Fruit fly (Drosophila melanogaster) whole organism, embryonic: ENCODE data around the gene CG6094.

Source experiments
- Ada2b ChIP-seq: fragments of 200-800 bp; sonication (Bioruptor generic); IDR thresholded peaks from 2 replicates; pipeline ENCODE4 v1.3.6; 2022; ENCODE audit warnings: missing biosample characterization, missing genetic modification characterization
- Atf6 ChIP-seq: fragments of 200-800 bp; sonication (Bioruptor generic); IDR thresholded peaks from 2 replicates; pipeline ENCODE4 v1.3.6; 2022; ENCODE audit warnings: missing biosample characterization, missing genetic modification characterization
- Bgb ChIP-seq: fragments of 200-800 bp; sonication (Bioruptor generic); IDR thresholded peaks from 2 replicates; pipeline ENCODE4 v1.3.6; 2022; ENCODE audit warnings: missing biosample characterization, missing genetic modification characterization; ENCODE audit not compliant: partially characterized antibody
- CG11504 ChIP-seq: fragments of 200-800 bp; sonication (Bioruptor generic); optimal IDR thresholded peaks from 3 replicates; lab custom pipeline; 2019; ENCODE audit warnings: missing biosample characterization, mild to moderate bottlenecking, missing genetic modification characterization, moderate library complexity
- CG12219 ChIP-seq: fragments of 200-800 bp; sonication (Bioruptor generic); optimal IDR thresholded peaks from 3 replicates; lab custom pipeline; 2018; ENCODE audit warnings: missing biosample characterization, mild to moderate bottlenecking, missing genetic modification characterization
- CG1233 ChIP-seq: fragments of 200-800 bp; sonication (Bioruptor generic); optimal IDR thresholded peaks from 4 replicates; lab custom pipeline; 2018; ENCODE audit warnings: missing biosample characterization, mild to moderate bottlenecking, missing genetic modification characterization
- CG12659 ChIP-seq: fragments of 200-800 bp; sonication (Bioruptor generic); optimal IDR thresholded peaks from 3 replicates; lab custom pipeline; 2017; ENCODE audit warnings: mild to moderate bottlenecking, missing biosample characterization, missing genetic modification reagents, missing genetic modification characterization
- CG12769 ChIP-seq: fragments of 200-800 bp; sonication (Bioruptor generic); optimal IDR thresholded peaks from 2 replicates; lab custom pipeline; 2019; ENCODE audit warnings: missing biosample characterization, mild to moderate bottlenecking, missing genetic modification characterization, moderate library complexity
- CG13624 ChIP-seq: fragments of 200-800 bp; sonication (Bioruptor generic); optimal IDR thresholded peaks from 2 replicates; lab custom pipeline; 2016; ENCODE audit warnings: missing biosample characterization, missing genetic modification characterization
- CG17359 ChIP-seq: fragments of 200-800 bp; sonication (Bioruptor generic); optimal IDR thresholded peaks from 3 replicates; lab custom pipeline; 2018; ENCODE audit warnings: missing biosample characterization, mild to moderate bottlenecking, missing genetic modification characterization, moderate library complexity
- CG17612 ChIP-seq: fragments of 200-800 bp; sonication (Bioruptor generic); IDR thresholded peaks from 2 replicates; pipeline ENCODE4 v1.3.6; 2022; ENCODE audit warnings: missing biosample characterization, missing genetic modification characterization
- CG18011 ChIP-seq: fragments of 200-800 bp; sonication (Bioruptor generic); optimal IDR thresholded peaks from 2 replicates; lab custom pipeline; 2017; ENCODE audit warnings: missing biosample characterization, missing genetic modification characterization, mild to moderate bottlenecking, moderate library complexity, missing genotype
- CG32532 ChIP-seq: fragments of 200-800 bp; sonication (Bioruptor generic); IDR thresholded peaks from 2 replicates; pipeline ENCODE4 v1.3.6; 2022; ENCODE audit warnings: missing biosample characterization, missing genetic modification characterization
- CG42726 ChIP-seq: fragments of 200-800 bp; sonication (Bioruptor generic); IDR thresholded peaks from 2 replicates; pipeline ENCODE4 v1.3.6; 2022; ENCODE audit warnings: missing biosample characterization, missing genetic modification characterization; ENCODE audit not compliant: partially characterized antibody
- CG4360 ChIP-seq: fragments of 200-800 bp; sonication (Bioruptor generic); IDR thresholded peaks from 2 replicates; pipeline ENCODE4 v1.3.6; 2022; ENCODE audit warnings: missing biosample characterization, missing genetic modification characterization
- CG4424 ChIP-seq: fragments of 200-800 bp; sonication (Bioruptor generic); optimal IDR thresholded peaks from 3 replicates; lab custom pipeline; 2016; ENCODE audit warnings: missing biosample characterization, missing genetic modification characterization
- CG4617 ChIP-seq: fragments of 200-800 bp; sonication (Bioruptor generic); optimal IDR thresholded peaks from 3 replicates; lab custom pipeline; 2016; ENCODE audit warnings: missing biosample characterization, missing genetic modification characterization, borderline replicate concordance
- CG4730 ChIP-seq: fragments of 200-800 bp; sonication (Bioruptor generic); IDR thresholded peaks from 2 replicates; pipeline ENCODE4 v1.3.6; 2022; ENCODE audit warnings: missing biosample characterization, missing genetic modification characterization
- CG6272 ChIP-seq: fragments of 200-800 bp; sonication (Bioruptor generic); IDR thresholded peaks from 2 replicates; pipeline ENCODE4 v1.3.6; 2022; ENCODE audit warnings: missing biosample characterization, missing genetic modification characterization
- CG7928 ChIP-seq: fragments of 200-800 bp; sonication (Bioruptor generic); optimal IDR thresholded peaks from 2 replicates; lab custom pipeline; 2017; ENCODE audit warnings: missing biosample characterization, mild to moderate bottlenecking, missing genetic modification characterization
- CG8924 ChIP-seq: fragments of 200-800 bp; optimal IDR thresholded peaks from 3 replicates; lab custom pipeline; 2019; ENCODE audit warnings: missing biosample characterization, mild to moderate bottlenecking, missing genetic modification characterization, moderate library complexity
- Dref ChIP-seq: fragments of 200-800 bp; sonication (Bioruptor generic); IDR thresholded peaks from 2 replicates; pipeline ENCODE4 v1.3.6; 2022; ENCODE audit warnings: missing biosample characterization, missing genetic modification characterization
- HLHmδ ChIP-seq: fragments of 200-800 bp; sonication (Bioruptor generic); optimal IDR thresholded peaks from 2 replicates; lab custom pipeline; 2018; ENCODE audit warnings: missing biosample characterization, mild to moderate bottlenecking, missing genetic modification characterization, moderate library complexity
- Hr3 ChIP-seq: fragments of 200-800 bp; sonication (Bioruptor generic); optimal IDR thresholded peaks from 3 replicates; lab custom pipeline; 2016; ENCODE audit warnings: missing biosample characterization, missing genetic modification characterization
- NK7.1 ChIP-seq: fragments of 200-800 bp; sonication (Bioruptor generic); optimal IDR thresholded peaks from 3 replicates; lab custom pipeline; 2016; ENCODE audit warnings: missing biosample characterization, missing genetic modification characterization
- Nf-YA ChIP-seq: fragments of 200-800 bp; sonication (Bioruptor generic); IDR thresholded peaks from 2 replicates; pipeline ENCODE4 v1.3.6; 2022; ENCODE audit warnings: missing biosample characterization, missing genetic modification characterization
- Poxn ChIP-seq: fragments of 200-800 bp; sonication (Bioruptor generic); IDR thresholded peaks from 2 replicates; pipeline ENCODE4 v1.3.6; 2022; ENCODE audit warnings: missing biosample characterization, missing genetic modification characterization
- Sry-β ChIP-seq: fragments of 200-800 bp; sonication (Bioruptor generic); optimal IDR thresholded peaks from 2 replicates; lab custom pipeline; 2018; ENCODE audit warnings: missing biosample characterization, mild to moderate bottlenecking, missing genetic modification characterization, moderate library complexity
- Trl ChIP-seq, 3 experiments: fragments of >200 bp in 2 of 3; fragments of 200-800 bp in 1 of 3; sonication (Bioruptor generic) in 1 of 3; optimal IDR thresholded peaks; 2 replicates in 1 of 3; 3 replicates in 2 of 3; lab custom pipeline; 2016 to 2017; ENCODE audit warnings: missing biosample characterization in 1 of 3, missing genetic modification characterization in 1 of 3
- abd-A ChIP-seq: fragments of 200-800 bp; sonication (Bioruptor generic); optimal IDR thresholded peaks from 3 replicates; lab custom pipeline; 2019; ENCODE audit warnings: missing biosample characterization, mild to moderate bottlenecking, missing genetic modification characterization, moderate library complexity
- al ChIP-seq: fragments of 200-800 bp; sonication (Bioruptor generic); IDR thresholded peaks from 2 replicates; pipeline ENCODE4 v1.3.6; 2022; ENCODE audit warnings: missing biosample characterization, missing genetic modification characterization
- bcd ChIP-seq: fragments of 200-800 bp; sonication (Bioruptor generic); optimal IDR thresholded peaks from 2 replicates; lab custom pipeline; 2017; ENCODE audit warnings: missing biosample characterization, mild to moderate bottlenecking, missing genetic modification characterization
- chinmo ChIP-seq: fragments of 200-800 bp; sonication (Bioruptor generic); IDR thresholded peaks from 4 replicates; pipeline ENCODE4 v1.3.6; 2022; ENCODE audit warnings: missing biosample characterization, missing genetic modification characterization; ENCODE audit not compliant: partially characterized antibody
- crp ChIP-seq, 2 experiments: fragments of 200-800 bp; sonication (Bioruptor generic); optimal IDR thresholded peaks; 2 replicates in 1 of 2; 3 replicates in 1 of 2; lab custom pipeline; 2017; ENCODE audit warnings: missing biosample characterization in 2 of 2, missing genetic modification characterization in 2 of 2, mild to moderate bottlenecking in 1 of 2, moderate library complexity in 1 of 2
- dan ChIP-seq: fragments of 200-800 bp; sonication (Bioruptor generic); IDR thresholded peaks from 2 replicates; pipeline ENCODE4 v1.3.6; 2022; ENCODE audit warnings: missing biosample characterization, missing genetic modification characterization
- dpn ChIP-seq, 2 experiments: fragments of 200-800 bp; sonication (Bioruptor generic); optimal IDR thresholded peaks; 3 replicates each; lab custom pipeline; 2016; ENCODE audit warnings: missing biosample characterization in 2 of 2, missing genetic modification characterization in 2 of 2
- gce ChIP-seq: fragments of 200-800 bp; sonication (Bioruptor generic); IDR thresholded peaks from 3 replicates; pipeline ENCODE4 v1.3.6; 2022; ENCODE audit warnings: missing biosample characterization, missing genetic modification characterization
- ind ChIP-seq: fragments of 200-800 bp; sonication (Bioruptor generic); optimal IDR thresholded peaks from 3 replicates; lab custom pipeline; 2016; ENCODE audit warnings: missing biosample characterization, missing genetic modification characterization
- lov ChIP-seq, 2 experiments: fragments of 200-800 bp in 1 of 2; fragments of >200 bp in 1 of 2; sonication (Bioruptor generic) in 1 of 2; IDR thresholded peaks in 1 of 2; optimal IDR thresholded peaks in 1 of 2; 2 replicates in 1 of 2; 3 replicates in 1 of 2; pipeline versions ENCODE4 v1.3.6 to Lab custom; 2017 to 2022; ENCODE audit warnings: missing biosample characterization in 1 of 2, missing genetic modification characterization in 1 of 2
- nom ChIP-seq: fragments of 200-800 bp; sonication (Bioruptor generic); optimal IDR thresholded peaks from 2 replicates; lab custom pipeline; 2017; ENCODE audit warnings: missing biosample characterization, missing genetic modification characterization, mild to moderate bottlenecking, moderate library complexity, missing genetic modification reagents
- pb ChIP-seq: fragments of 200-800 bp; sonication (Bioruptor generic); optimal IDR thresholded peaks from 3 replicates; lab custom pipeline; 2016; ENCODE audit warnings: missing biosample characterization, missing genetic modification characterization
- prd ChIP-seq, 3 experiments: fragments of >200 bp in 2 of 3; fragments of 200-800 bp in 1 of 3; sonication (Bioruptor generic) in 1 of 3; optimal IDR thresholded peaks in 2 of 3; IDR thresholded peaks in 1 of 3; 2 replicates in 2 of 3; 3 replicates in 1 of 3; pipeline versions ENCODE4 v1.3.6 to Lab custom; 2017 to 2022; ENCODE audit warnings: missing biosample characterization in 1 of 3, missing genetic modification characterization in 1 of 3
- row ChIP-seq: fragments of 200-800 bp; sonication (Bioruptor generic); IDR thresholded peaks from 3 replicates; pipeline ENCODE4 v1.3.6; 2022; ENCODE audit warnings: missing biosample characterization, missing genetic modification characterization
- tna ChIP-seq: fragments of 200-800 bp; sonication (Bioruptor generic); IDR thresholded peaks from 2 replicates; pipeline ENCODE4 v1.3.6; 2022; ENCODE audit warnings: missing biosample characterization, missing genetic modification characterization; ENCODE audit not compliant: partially characterized antibody
- trh ChIP-seq: fragments of 200-800 bp; sonication (Bioruptor generic); optimal IDR thresholded peaks from 2 replicates; lab custom pipeline; 2016; ENCODE audit warnings: missing biosample characterization, missing genetic modification characterization
- twi ChIP-seq: fragments of 200-800 bp; optimal IDR thresholded peaks from 2 replicates; lab custom pipeline; 2019; ENCODE audit warnings: missing biosample characterization, mild to moderate bottlenecking, missing genetic modification characterization, moderate library complexity
- vnd ChIP-seq: fragments of 200-800 bp; sonication (Bioruptor generic); IDR thresholded peaks from 3 replicates; pipeline ENCODE4 v1.3.6; 2022; ENCODE audit warnings: missing biosample characterization, missing genetic modification characterization; ENCODE audit not compliant: partially characterized antibody

Gene CG6094

dm6 chr2L:10506557-10507252 lies at the start of gene CG6094, which contains the start of gene Myo31DF (continued):
- TF ChIP-seq bcd (GFP tag; lab: Kevin White, UChicago) (peak; percentile 57), CG32532 (GFP tag; lab: Robert Waterston, UW) (peak; percentile 51; the same call in 1 of the 2 replicates), CG13624 (peak; percentile 41), trh (GFP tag; lab: Kevin White, UChicago) (no peak), Ada2b (GFP tag; lab: Robert Waterston, UW) (no peak), Nf-YA (GFP tag; lab: Robert Waterston, UW) (no peak), CG7928 (GFP tag; lab: Kevin White, UChicago) (peak; percentile 35), al (GFP tag; lab: Robert Waterston, UW) (0 out of 2 replicates have a peak, but pooled peaks have one; percentile 4), dan (GFP tag; lab: Robert Waterston, UW) (no peak), CG4360 (GFP tag; lab: Robert Waterston, UW) (peak; percentile 10; the same call in 1 of the 2 replicates), NK7.1 (no peak), CG42726 (GFP tag; lab: Robert Waterston, UW) (peak; percentile 75), dpn (GFP tag; optimal IDR thresholded peaks at IDR 0.05; lab: Kevin White, UChicago) (peak; percentile 16 to 39), gce (GFP tag; lab: Robert Waterston, UW) (no peak), CG12219 (no peak), Poxn (GFP tag; lab: Robert Waterston, UW) (no peak), CG1233 (GFP tag; lab: Kevin White, UChicago) (no peak), lov (optimal IDR thresholded peaks at IDR 0.05; lab: Kevin White, UChicago) (no peak), lov (GFP tag; IDR thresholded peaks at IDR 0.05; lab: Robert Waterston, UW) (no peak), Atf6 (GFP tag; lab: Robert Waterston, UW) (no peak), chinmo (GFP tag; lab: Robert Waterston, UW) (peak; percentile 80), CG12769 (peak; percentile 76), CG17359 (no peak), CG12659 (GFP tag; lab: Kevin White, UChicago) (peak; percentile 58), CG6272 (GFP tag; lab: Robert Waterston, UW) (no peak), CG4730 (no peak), CG4617 (GFP tag; lab: Kevin White, UChicago) (peak; percentile 7), CG18011 (GFP tag; lab: Kevin White, UChicago) (peak; percentile 27), crp (GFP tag; optimal IDR thresholded peaks at IDR 0.05; lab: Kevin White, UChicago) (peak; percentile 76 to 98), pb (GFP tag; lab: Kevin White, UChicago) (no peak), abd-A (peak; percentile 15), CG4424 (peak; percentile 25), CG11504 (tag; lab: Kevin White, UChicago) (peak; percentile 78), vnd (peak; percentile 24; the same call in 1 of the 3 replicates), Trl (optimal IDR thresholded peaks at IDR 0.05; lab: Kevin White, UChicago) (no peak), Trl (GFP tag; optimal IDR thresholded peaks at IDR 0.05; lab: Kevin White, UChicago) (no peak), Sry-β (GFP tag; lab: Kevin White, UChicago) (no peak), Bgb (GFP tag; lab: Robert Waterston, UW) (peak; percentile 75), CG8924 (tag; lab: Kevin White, UChicago) (peak; percentile 9), row (GFP tag; lab: Robert Waterston, UW) (peak; percentile 59), HLHmδ (peak; percentile 79), prd (optimal IDR thresholded peaks at IDR 0.05; lab: Kevin White, UChicago) (no peak), prd (GFP tag; IDR thresholded peaks at IDR 0.05; lab: Robert Waterston, UW) (peak; percentile 17; the same call in 1 of the 3 replicates), tna (GFP tag; lab: Robert Waterston, UW) (peak; percentile 55; the same call in 1 of the 2 replicates), Hr3 (no peak), Dref (no peak; the same call in none of the 2 replicates), twi (tag; lab: Kevin White, UChicago) (peak; percentile 23), ind (GFP tag; lab: Kevin White, UChicago) (no peak), CG17612 (GFP tag; lab: Robert Waterston, UW) (no peak), nom (GFP tag; lab: Kevin White, UChicago) (peak; percentile 57)
